Fruit fly (Drosophila melanogaster) whole organism, embryonic: ENCODE measurements around the gene PIG-S.

Experiments
- Atf3 ChIP-seq: fragments of 200-800 bp; sonication (Bioruptor generic); optimal IDR thresholded peaks from 3 replicates; lab custom pipeline; 2016; ENCODE audit warnings: missing biosample characterization, missing genetic modification characterization
- Atf6 ChIP-seq: fragments of 200-800 bp; sonication (Bioruptor generic); IDR thresholded peaks from 2 replicates; pipeline ENCODE4 v1.3.6; 2022; ENCODE audit warnings: missing biosample characterization, missing genetic modification characterization
- BEAF-32 ChIP-seq: fragments of 200-800 bp; sonication (Bioruptor generic); optimal IDR thresholded peaks from 3 replicates; lab custom pipeline; 2017; ENCODE audit warnings: missing biosample characterization, missing genetic modification characterization, mild to moderate bottlenecking, moderate library complexity, missing genetic modification reagents
- CG13287 ChIP-seq: fragments of 200-800 bp; sonication (Bioruptor generic); IDR thresholded peaks from 2 replicates; pipeline ENCODE4 v1.3.6; 2022; ENCODE audit warnings: missing biosample characterization, missing genetic modification characterization; ENCODE audit not compliant: partially characterized antibody
- CG14050 ChIP-seq: fragments of 200-800 bp; sonication (Bioruptor generic); IDR thresholded peaks from 3 replicates; pipeline ENCODE4 v1.3.6; 2022; ENCODE audit warnings: missing biosample characterization, missing genetic modification characterization
- CG15479 ChIP-seq: fragments of 200-800 bp; sonication (Bioruptor generic); optimal IDR thresholded peaks from 3 replicates; lab custom pipeline; 2019; ENCODE audit warnings: missing biosample characterization, mild to moderate bottlenecking, missing genetic modification characterization, moderate library complexity
- CG17186 ChIP-seq: fragments of 200-800 bp; sonication (Bioruptor generic); optimal IDR thresholded peaks from 3 replicates; lab custom pipeline; 2017; ENCODE audit warnings: missing biosample characterization, missing genetic modification reagents, missing genetic modification characterization
- CG17385 ChIP-seq: fragments of 200-800 bp; sonication (Bioruptor generic); optimal IDR thresholded peaks from 3 replicates; lab custom pipeline; 2018; ENCODE audit warnings: missing biosample characterization, mild to moderate bottlenecking, missing genetic modification characterization
- CG17912 ChIP-seq: fragments of 200-800 bp; sonication (Bioruptor generic); optimal IDR thresholded peaks from 2 replicates; lab custom pipeline; 2018; ENCODE audit warnings: missing biosample characterization, mild to moderate bottlenecking, missing genetic modification characterization
- CG2678 ChIP-seq: fragments of 200-800 bp; sonication (Bioruptor generic); optimal IDR thresholded peaks from 3 replicates; lab custom pipeline; 2019; ENCODE audit warnings: missing biosample characterization, mild to moderate bottlenecking, missing genetic modification characterization, moderate library complexity
- CG3407 ChIP-seq: fragments of 200-800 bp; sonication (Bioruptor generic); optimal IDR thresholded peaks from 2 replicates; lab custom pipeline; 2018; ENCODE audit warnings: missing biosample characterization, mild to moderate bottlenecking, missing genetic modification characterization
- CG4424 ChIP-seq: fragments of 200-800 bp; sonication (Bioruptor generic); optimal IDR thresholded peaks from 3 replicates; lab custom pipeline; 2016; ENCODE audit warnings: missing biosample characterization, missing genetic modification characterization
- CG4617 ChIP-seq: fragments of 200-800 bp; sonication (Bioruptor generic); optimal IDR thresholded peaks from 3 replicates; lab custom pipeline; 2016; ENCODE audit warnings: missing biosample characterization, missing genetic modification characterization, borderline replicate concordance
- CG8290 ChIP-seq, 3 experiments: fragments of 200-800 bp; sonication (Bioruptor generic); optimal IDR thresholded peaks; 2 replicates each; lab custom pipeline; 2016 to 2019; ENCODE audit warnings: missing biosample characterization in 3 of 3, missing genetic modification characterization in 3 of 3, mild to moderate bottlenecking in 2 of 3, moderate library complexity in 1 of 3
- CG8478 ChIP-seq: fragments of >200 bp; optimal IDR thresholded peaks from 2 replicates; lab custom pipeline; 2018
- Dip2 ChIP-seq: fragments of 200-800 bp; sonication (Bioruptor generic); IDR thresholded peaks from 2 replicates; pipeline ENCODE4 v1.3.6; 2022; ENCODE audit warnings: missing biosample characterization, missing genetic modification characterization
- Dll ChIP-seq: fragments of 200-800 bp; sonication (Bioruptor generic); IDR thresholded peaks from 4 replicates; pipeline ENCODE4 v1.3.6; 2022; ENCODE audit warnings: missing biosample characterization, missing genetic modification characterization; ENCODE audit not compliant: partially characterized antibody
- Doc3 ChIP-seq: fragments of 200-800 bp; sonication (Bioruptor generic); IDR thresholded peaks from 3 replicates; pipeline ENCODE4 v1.3.6; 2022; ENCODE audit warnings: missing biosample characterization, missing genetic modification characterization; ENCODE audit not compliant: partially characterized antibody
- Dp ChIP-seq: fragments of 200-800 bp; sonication (Bioruptor generic); optimal IDR thresholded peaks from 2 replicates; lab custom pipeline; 2018; ENCODE audit warnings: missing biosample characterization, mild to moderate bottlenecking, missing genetic modification characterization, moderate library complexity
- Eip74EF ChIP-seq, 2 experiments: fragments of 200-800 bp in 1 of 2; fragments of >200 bp in 1 of 2; sonication (Bioruptor generic) in 1 of 2; optimal IDR thresholded peaks; 2 replicates each; lab custom pipeline; 2017 to 2019; ENCODE audit warnings: missing biosample characterization in 2 of 2, missing genetic modification characterization in 2 of 2, mild to moderate bottlenecking in 1 of 2, moderate library complexity in 1 of 2
- Elba2 ChIP-seq: fragments of 200-800 bp; sonication (Bioruptor generic); optimal IDR thresholded peaks from 3 replicates; lab custom pipeline; 2016; ENCODE audit warnings: missing biosample characterization, missing genetic modification characterization
- HLH4C ChIP-seq: fragments of 200-800 bp; sonication (Bioruptor generic); IDR thresholded peaks from 3 replicates; pipeline ENCODE4 v1.3.6; 2022; ENCODE audit warnings: missing biosample characterization, missing genetic modification characterization; ENCODE audit not compliant: partially characterized antibody
- HmgZ ChIP-seq: fragments of 200-800 bp; sonication (Bioruptor generic); optimal IDR thresholded peaks from 2 replicates; lab custom pipeline; 2018; ENCODE audit warnings: missing biosample characterization, mild to moderate bottlenecking, missing genetic modification characterization
- MBD-R2 ChIP-seq: fragments of 200-800 bp; sonication (Bioruptor generic); IDR thresholded peaks from 2 replicates; pipeline ENCODE4 v1.3.6; 2022; ENCODE audit warnings: missing biosample characterization, missing genetic modification characterization
- MESR4 ChIP-seq: fragments of 200-800 bp; sonication (Bioruptor generic); optimal IDR thresholded peaks from 2 replicates; lab custom pipeline; 2018; ENCODE audit warnings: missing biosample characterization, mild to moderate bottlenecking, missing genetic modification characterization, moderate library complexity
- MTF-1 ChIP-seq: fragments of 200-800 bp; sonication (Bioruptor generic); optimal IDR thresholded peaks from 2 replicates; lab custom pipeline; 2018; ENCODE audit warnings: missing biosample characterization, mild to moderate bottlenecking, missing genetic modification characterization, borderline replicate concordance
- Nf-YB ChIP-seq: fragments of 200-800 bp; sonication (Bioruptor generic); optimal IDR thresholded peaks from 3 replicates; lab custom pipeline; 2019; ENCODE audit warnings: missing biosample characterization, mild to moderate bottlenecking, missing genetic modification characterization, moderate library complexity
- ac ChIP-seq: fragments of 200-800 bp; sonication (Bioruptor generic); optimal IDR thresholded peaks from 3 replicates; lab custom pipeline; 2017; ENCODE audit warnings: missing biosample characterization, mild to moderate bottlenecking, missing genetic modification characterization
- cas ChIP-seq: fragments of 200-800 bp; sonication (Bioruptor generic); IDR thresholded peaks from 2 replicates; pipeline ENCODE4 v1.3.6; 2022; ENCODE audit warnings: missing biosample characterization, missing genetic modification characterization
- crp ChIP-seq, 2 experiments: fragments of 200-800 bp; sonication (Bioruptor generic); optimal IDR thresholded peaks; 2 replicates in 1 of 2; 3 replicates in 1 of 2; lab custom pipeline; 2017; ENCODE audit warnings: missing biosample characterization in 2 of 2, missing genetic modification characterization in 2 of 2, mild to moderate bottlenecking in 1 of 2, moderate library complexity in 1 of 2
- ewg ChIP-seq: fragments of 200-800 bp; sonication (Bioruptor generic); optimal IDR thresholded peaks from 3 replicates; lab custom pipeline; 2017; ENCODE audit warnings: mild to moderate bottlenecking, missing biosample characterization, missing genetic modification reagents, missing genetic modification characterization
- gce ChIP-seq: fragments of 200-800 bp; sonication (Bioruptor generic); IDR thresholded peaks from 3 replicates; pipeline ENCODE4 v1.3.6; 2022; ENCODE audit warnings: missing biosample characterization, missing genetic modification characterization
- gsb ChIP-seq: fragments of 200-800 bp; sonication (Bioruptor generic); IDR thresholded peaks from 2 replicates; pipeline ENCODE4 v1.3.6; 2022; ENCODE audit warnings: missing biosample characterization, missing genetic modification characterization
- ham ChIP-seq: fragments of 200-800 bp; sonication (Bioruptor generic); IDR thresholded peaks from 2 replicates; pipeline ENCODE4 v1.3.6; 2022; ENCODE audit warnings: missing biosample characterization, missing genetic modification characterization
- hb ChIP-seq: fragments of 200-800 bp; sonication (Bioruptor generic); IDR thresholded peaks from 3 replicates; pipeline ENCODE4 v1.3.6; 2022; ENCODE audit warnings: missing biosample characterization, missing genetic modification characterization; ENCODE audit not compliant: partially characterized antibody
- mirr ChIP-seq: fragments of 200-800 bp; sonication (Bioruptor generic); optimal IDR thresholded peaks from 3 replicates; lab custom pipeline; 2018; ENCODE audit warnings: missing biosample characterization, mild to moderate bottlenecking, missing genetic modification characterization
- nom ChIP-seq: fragments of 200-800 bp; sonication (Bioruptor generic); optimal IDR thresholded peaks from 2 replicates; lab custom pipeline; 2017; ENCODE audit warnings: missing biosample characterization, missing genetic modification characterization, mild to moderate bottlenecking, moderate library complexity, missing genetic modification reagents
- org-1 ChIP-seq: fragments of 200-800 bp; sonication (Bioruptor generic); optimal IDR thresholded peaks from 2 replicates; lab custom pipeline; 2017; ENCODE audit warnings: missing biosample characterization, missing genetic modification characterization
- pan ChIP-seq, 4 experiments: fragments of >200 bp in 3 of 4; fragments of 200-800 bp in 1 of 4; sonication (Bioruptor generic) in 1 of 4; optimal IDR thresholded peaks in 3 of 4; IDR thresholded peaks in 1 of 4; 2 replicates each; pipeline versions ENCODE4 v1.3.6 to Lab custom; 2017 to 2022; ENCODE audit warnings: missing biosample characterization in 2 of 4, missing genetic modification characterization in 2 of 4, mixed read lengths in 1 of 4
- phol ChIP-seq: fragments of 200-800 bp; sonication (Bioruptor generic); optimal IDR thresholded peaks from 3 replicates; lab custom pipeline; 2018; ENCODE audit warnings: missing biosample characterization, mild to moderate bottlenecking, missing genetic modification characterization, moderate library complexity
- ro ChIP-seq: fragments of 200-800 bp; sonication (Bioruptor generic); IDR thresholded peaks from 2 replicates; pipeline ENCODE4 v1.3.6; 2022; ENCODE audit warnings: missing biosample characterization, missing genetic modification characterization
- shn ChIP-seq: fragments of 200-800 bp; sonication (Bioruptor generic); optimal IDR thresholded peaks from 3 replicates; lab custom pipeline; 2016; ENCODE audit warnings: missing biosample characterization, missing genetic modification characterization
- sob ChIP-seq: fragments of 200-800 bp; sonication (Bioruptor generic); IDR thresholded peaks from 2 replicates; pipeline ENCODE4 v1.3.6; 2022; ENCODE audit warnings: missing biosample characterization, missing genetic modification characterization
- sqz ChIP-seq: fragments of 200-800 bp; sonication (Bioruptor generic); optimal IDR thresholded peaks from 3 replicates; lab custom pipeline; 2018; ENCODE audit warnings: missing biosample characterization, mild to moderate bottlenecking, missing genetic modification characterization
- sug ChIP-seq: fragments of 200-800 bp; optimal IDR thresholded peaks from 2 replicates; lab custom pipeline; 2019; ENCODE audit warnings: missing biosample characterization, mild to moderate bottlenecking, missing genetic modification characterization, moderate library complexity
- tio ChIP-seq: fragments of 200-800 bp; sonication (Bioruptor generic); optimal IDR thresholded peaks from 2 replicates; lab custom pipeline; 2017; ENCODE audit warnings: missing biosample characterization, missing genetic modification characterization, inconsistent platforms
- vfl ChIP-seq: fragments of 200-800 bp; sonication (Bioruptor generic); optimal IDR thresholded peaks from 2 replicates; lab custom pipeline; 2016; ENCODE audit warnings: missing biosample characterization, missing genetic modification characterization
- vnd ChIP-seq: fragments of 200-800 bp; sonication (Bioruptor generic); IDR thresholded peaks from 3 replicates; pipeline ENCODE4 v1.3.6; 2022; ENCODE audit warnings: missing biosample characterization, missing genetic modification characterization; ENCODE audit not compliant: partially characterized antibody

PIG-S gene

DNA sequence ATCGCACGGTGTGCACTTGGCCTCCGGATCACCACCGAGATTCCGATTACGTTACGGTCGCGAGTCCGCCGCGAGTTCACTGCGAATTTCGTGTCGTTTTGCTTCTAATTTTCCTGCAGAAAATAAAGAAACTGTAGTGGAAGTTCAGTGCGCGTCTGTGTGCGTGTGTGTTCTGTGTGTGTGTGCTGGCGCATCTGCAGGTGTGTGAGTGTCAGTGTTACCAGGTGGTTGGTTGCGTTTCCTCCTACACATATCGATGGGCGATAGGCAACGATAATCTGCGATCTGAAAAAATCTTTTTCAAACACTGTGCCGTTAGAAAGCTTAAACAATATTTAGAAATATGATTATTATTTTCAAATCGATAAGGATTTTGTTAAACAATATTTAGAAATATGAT is 20.4 kb upstream of the PIG-S start, which contains the start of gene Osbp:
Gene Osbp (minus strand): TSS at position 174 of the 400 bp plus-strand sequence.
- TF ChIP-seq CG3407 (GFP tag; lab: Kevin White, UChicago), result no peak
- TF ChIP-seq Elba2 (GFP tag; lab: Kevin White, UChicago), result no peak
- TF ChIP-seq HmgZ (tag; lab: Kevin White, UChicago), result peak; percentile 76
- TF ChIP-seq Nf-YB (GFP tag; lab: Kevin White, UChicago), result peak; percentile 79
- no peak for TF ChIP-seq Dip2
- peak; percentile 57 for TF ChIP-seq CG4617 (GFP tag; lab: Kevin White, UChicago)
- no peak for TF ChIP-seq ro (GFP tag; lab: Robert Waterston, UW)
- TF ChIP-seq Doc3 (GFP tag; lab: Robert Waterston, UW), result peak; percentile 46; the same call in 1 of the 3 replicates
- no peak for TF ChIP-seq ac (GFP tag; lab: Kevin White, UChicago)
- TF ChIP-seq shn (GFP tag; lab: Kevin White, UChicago), result no peak
- TF ChIP-seq Dp (GFP tag; lab: Kevin White, UChicago), result peak; percentile 81
- peak; percentile 17 for TF ChIP-seq phol
- TF ChIP-seq CG15479, result no peak
- peak; percentile 58; the same call in 2 of the 4 replicates for TF ChIP-seq Dll
- peak; percentile 26 for TF ChIP-seq ewg (GFP tag; lab: Kevin White, UChicago)
- TF ChIP-seq CG17385, result no peak
- peak; percentile 64 for TF ChIP-seq BEAF-32
- TF ChIP-seq sob (GFP tag; lab: Robert Waterston, UW), result peak; percentile 6; the same call in 1 of the 2 replicates
- peak; percentile 50 for TF ChIP-seq nom (GFP tag; lab: Kevin White, UChicago)
- TF ChIP-seq CG13287, result peak; percentile 73
- no peak for TF ChIP-seq vfl
- TF ChIP-seq CG4424 (GFP tag; lab: Kevin White, UChicago), result no peak
- TF ChIP-seq gce, result 0 out of 3 replicates have a peak, but pooled peaks have one; percentile 5
- TF ChIP-seq tio (GFP tag; lab: Kevin White, UChicago), result no peak
- TF ChIP-seq ham (GFP tag; lab: Robert Waterston, UW), result no peak
- no peak for TF ChIP-seq CG2678 (tag; lab: Kevin White, UChicago)
- TF ChIP-seq pan (optimal IDR thresholded peaks at IDR 0.05; lab: Kevin White, UChicago), result no peak
- TF ChIP-seq pan (GFP tag; optimal IDR thresholded peaks at IDR 0.05 in 1 of 2, IDR thresholded peaks at IDR 0.05 in 1 of 2), result peak in 1 of 2 experiments; percentile 45
- no peak for TF ChIP-seq CG8290 (GFP tag; optimal IDR thresholded peaks at IDR 0.05; lab: Kevin White, UChicago)
- no peak for TF ChIP-seq CG8290 (tag; optimal IDR thresholded peaks at IDR 0.05; lab: Kevin White, UChicago)
- no peak for TF ChIP-seq hb (GFP tag; lab: Robert Waterston, UW)
- no peak for TF ChIP-seq gsb
- peak; percentile 36 for TF ChIP-seq MTF-1
- TF ChIP-seq CG8478 (lab: Kevin White, UChicago), result peak; percentile 73
- TF ChIP-seq cas (GFP tag; lab: Robert Waterston, UW), result peak; percentile 47; the same call in 1 of the 2 replicates
- peak; percentile 26 for TF ChIP-seq mirr (GFP tag; lab: Kevin White, UChicago)
- TF ChIP-seq Atf3 (GFP tag; lab: Kevin White, UChicago), result no peak
- peak; percentile 72 for TF ChIP-seq CG17186 (GFP tag; lab: Kevin White, UChicago)
- peak; percentile 54; the same call in 2 of the 3 replicates for TF ChIP-seq vnd (GFP tag; lab: Robert Waterston, UW)
- peak; percentile 57; the same call in 2 of the 3 replicates for TF ChIP-seq HLH4C (GFP tag; lab: Robert Waterston, UW)
- peak; percentile 34 for TF ChIP-seq sug (tag; lab: Kevin White, UChicago)
- TF ChIP-seq sqz (GFP tag; lab: Kevin White, UChicago), result no peak
- no peak for TF ChIP-seq CG14050 (GFP tag; lab: Robert Waterston, UW)
- peak; percentile 0 for TF ChIP-seq CG17912 (GFP tag; lab: Kevin White, UChicago)
- no peak for TF ChIP-seq Eip74EF (GFP tag; optimal IDR thresholded peaks at IDR 0.05; lab: Kevin White, UChicago)
- peak in 1 of 2 experiments; percentile 33 for TF ChIP-seq crp (GFP tag; optimal IDR thresholded peaks at IDR 0.05; lab: Kevin White, UChicago)
- TF ChIP-seq Atf6 (GFP tag; lab: Robert Waterston, UW), result no peak
- peak; percentile 94 for TF ChIP-seq MESR4 (GFP tag; lab: Kevin White, UChicago)
- no peak for TF ChIP-seq org-1 (GFP tag; lab: Kevin White, UChicago)
- TF ChIP-seq MBD-R2 (GFP tag; lab: Robert Waterston, UW), result peak; percentile 81
